Worm (Caenorhabditis elegans): ENCODE results near the gene gab-1.

- TF ChIP-seq fkh-10 (GFP tag; optimal IDR thresholded peaks at IDR 0.05) (no peak), hlh-30 (tag; optimal IDR thresholded peaks at IDR 0.05; ENCODE audit: insufficient read depth) (no peak), zip-2 (tag; optimal IDR thresholded peaks at IDR 0.05) (no peak), mep-1 (tag; optimal IDR thresholded peaks at IDR 0.05) (no peak)
Measured at ce11 chrIII:12779676-12780337, at the start of gene gab-1.

Measured in whole organism, L4 larva.